Fruit fly (Drosophila melanogaster) whole organism, embryonic: ENCODE results near the gene CG1142.

Source experiments
- Aef1 ChIP-seq: fragments of 200-800 bp; sonication (Bioruptor generic); IDR thresholded peaks from 3 replicates; pipeline ENCODE4 v1.3.6; 2022; ENCODE audit warnings: missing biosample characterization, missing genetic modification characterization
- BEAF-32 ChIP-seq: fragments of 200-800 bp; sonication (Bioruptor generic); optimal IDR thresholded peaks from 3 replicates; lab custom pipeline; 2017; ENCODE audit warnings: missing biosample characterization, missing genetic modification characterization, mild to moderate bottlenecking, moderate library complexity, missing genetic modification reagents
- Blimp-1 ChIP-seq: fragments of 200-800 bp; sonication (Bioruptor generic); optimal IDR thresholded peaks from 3 replicates; lab custom pipeline; 2018; ENCODE audit warnings: missing biosample characterization, missing genetic modification characterization, mild to moderate bottlenecking, moderate library complexity, missing genetic modification reagents
- CG10209 ChIP-seq: fragments of 200-800 bp; sonication (Bioruptor generic); optimal IDR thresholded peaks from 3 replicates; lab custom pipeline; 2017; ENCODE audit warnings: missing biosample characterization, mild to moderate bottlenecking, missing genetic modification characterization, missing genetic modification reagents
- CG11093 ChIP-seq: fragments of 200-800 bp; sonication (Bioruptor generic); IDR thresholded peaks from 3 replicates; pipeline ENCODE4 v1.3.6; 2022; ENCODE audit warnings: missing biosample characterization, missing genetic modification characterization
- CG11456 ChIP-seq: fragments of 200-800 bp; sonication (Bioruptor generic); IDR thresholded peaks from 3 replicates; pipeline ENCODE4 v1.3.6; 2022; ENCODE audit warnings: missing biosample characterization, missing genetic modification characterization
- CG11560 ChIP-seq: fragments of 200-800 bp; sonication (Bioruptor generic); IDR thresholded peaks from 3 replicates; pipeline ENCODE4 v1.3.6; 2022; ENCODE audit warnings: missing biosample characterization, missing genetic modification characterization
- CG11695 ChIP-seq: fragments of 200-800 bp; sonication (Bioruptor generic); IDR thresholded peaks from 3 replicates; pipeline ENCODE4 v1.3.6; 2022; ENCODE audit warnings: missing biosample characterization, missing genetic modification characterization
- CG12299 ChIP-seq: fragments of 200-800 bp; sonication (Bioruptor generic); optimal IDR thresholded peaks from 2 replicates; lab custom pipeline; 2018; ENCODE audit warnings: missing biosample characterization, mild to moderate bottlenecking, missing genetic modification characterization
- CG15696 ChIP-seq: fragments of 200-800 bp; sonication (Bioruptor generic); optimal IDR thresholded peaks from 2 replicates; lab custom pipeline; 2019; ENCODE audit warnings: missing biosample characterization, mild to moderate bottlenecking, missing genetic modification characterization, moderate library complexity
- CG1603 ChIP-seq: fragments of 200-800 bp; sonication (Bioruptor generic); optimal IDR thresholded peaks from 2 replicates; lab custom pipeline; 2019; ENCODE audit warnings: missing biosample characterization, mild to moderate bottlenecking, missing genetic modification characterization, moderate library complexity
- CG17829 ChIP-seq: fragments of 200-800 bp; optimal IDR thresholded peaks from 2 replicates; lab custom pipeline; 2019; ENCODE audit warnings: missing biosample characterization, mild to moderate bottlenecking, missing genetic modification characterization, moderate library complexity
- CG17912 ChIP-seq: fragments of 200-800 bp; sonication (Bioruptor generic); optimal IDR thresholded peaks from 2 replicates; lab custom pipeline; 2018; ENCODE audit warnings: missing biosample characterization, mild to moderate bottlenecking, missing genetic modification characterization
- CG2712 ChIP-seq: fragments of 200-800 bp; optimal IDR thresholded peaks from 3 replicates; lab custom pipeline; 2019; ENCODE audit warnings: missing biosample characterization, mild to moderate bottlenecking, missing genetic modification characterization, moderate library complexity
- CG2889 ChIP-seq: fragments of 200-800 bp; sonication (Bioruptor generic); IDR thresholded peaks from 3 replicates; pipeline ENCODE4 v1.3.6; 2022; ENCODE audit warnings: missing biosample characterization, missing genetic modification characterization
- CG31224 ChIP-seq: fragments of 200-800 bp; sonication (Bioruptor generic); IDR thresholded peaks from 2 replicates; pipeline ENCODE4 v1.3.6; 2022; ENCODE audit warnings: missing biosample characterization, missing genetic modification characterization
- CG32767 ChIP-seq: fragments of 200-800 bp; sonication (Bioruptor generic); IDR thresholded peaks from 2 replicates; pipeline ENCODE4 v1.3.6; 2022; ENCODE audit warnings: missing biosample characterization, missing genetic modification characterization
- CG4424 ChIP-seq: fragments of 200-800 bp; sonication (Bioruptor generic); optimal IDR thresholded peaks from 3 replicates; lab custom pipeline; 2016; ENCODE audit warnings: missing biosample characterization, missing genetic modification characterization
- CG5245 ChIP-seq: fragments of 200-800 bp; sonication (Bioruptor generic); optimal IDR thresholded peaks from 3 replicates; lab custom pipeline; 2016; ENCODE audit warnings: missing biosample characterization, missing genetic modification characterization
- CG7372 ChIP-seq: fragments of 200-800 bp; sonication (Bioruptor generic); IDR thresholded peaks from 2 replicates; pipeline ENCODE4 v1.3.6; 2022; ENCODE audit warnings: missing biosample characterization, missing genetic modification characterization
- CG8765 ChIP-seq: fragments of 200-800 bp; sonication (Bioruptor generic); IDR thresholded peaks from 2 replicates; pipeline ENCODE4 v1.3.6; 2022; ENCODE audit warnings: missing biosample characterization, missing genetic modification characterization
- Dll ChIP-seq: fragments of 200-800 bp; sonication (Bioruptor generic); IDR thresholded peaks from 4 replicates; pipeline ENCODE4 v1.3.6; 2022; ENCODE audit warnings: missing biosample characterization, missing genetic modification characterization; ENCODE audit not compliant: partially characterized antibody
- Hr3 ChIP-seq: fragments of 200-800 bp; sonication (Bioruptor generic); optimal IDR thresholded peaks from 3 replicates; lab custom pipeline; 2016; ENCODE audit warnings: missing biosample characterization, missing genetic modification characterization
- Mad ChIP-seq: fragments of 200-800 bp; sonication (Bioruptor generic); optimal IDR thresholded peaks from 2 replicates; lab custom pipeline; 2016; ENCODE audit warnings: missing biosample characterization, missing genetic modification characterization
- Myb ChIP-seq: fragments of 200-800 bp; sonication (Bioruptor generic); optimal IDR thresholded peaks from 2 replicates; lab custom pipeline; 2016; ENCODE audit warnings: missing biosample characterization, missing genetic modification characterization
- Nf-YB ChIP-seq: fragments of 200-800 bp; sonication (Bioruptor generic); optimal IDR thresholded peaks from 3 replicates; lab custom pipeline; 2019; ENCODE audit warnings: missing biosample characterization, mild to moderate bottlenecking, missing genetic modification characterization, moderate library complexity
- PHDP ChIP-seq: fragments of 200-800 bp; sonication (Bioruptor generic); optimal IDR thresholded peaks from 3 replicates; lab custom pipeline; 2018; ENCODE audit warnings: missing biosample characterization, mild to moderate bottlenecking, missing genetic modification characterization, moderate library complexity
- Side ChIP-seq: fragments of 200-800 bp; sonication (Bioruptor generic); optimal IDR thresholded peaks from 2 replicates; lab custom pipeline; 2016; ENCODE audit warnings: missing biosample characterization, missing genetic modification characterization
- Xrp1 ChIP-seq: fragments of 200-800 bp; sonication (Bioruptor generic); IDR thresholded peaks from 2 replicates; pipeline ENCODE4 v1.3.6; 2022; ENCODE audit warnings: missing biosample characterization, missing genetic modification characterization
- ab ChIP-seq: fragments of 200-800 bp; sonication (Bioruptor generic); optimal IDR thresholded peaks from 2 replicates; lab custom pipeline; 2016; ENCODE audit warnings: missing biosample characterization, missing genetic modification characterization
- bigmax ChIP-seq: fragments of 200-800 bp; sonication (Bioruptor generic); optimal IDR thresholded peaks from 2 replicates; lab custom pipeline; 2018; ENCODE audit warnings: missing biosample characterization, mild to moderate bottlenecking, missing genetic modification characterization
- btn ChIP-seq: fragments of 200-800 bp; sonication (Bioruptor generic); optimal IDR thresholded peaks from 2 replicates; lab custom pipeline; 2016; ENCODE audit warnings: missing biosample characterization, missing genetic modification characterization
- da ChIP-seq: fragments of 200-800 bp; sonication (Bioruptor generic); optimal IDR thresholded peaks from 2 replicates; lab custom pipeline; 2016; ENCODE audit warnings: missing biosample characterization, missing genetic modification characterization
- dmrt99B ChIP-seq: fragments of 200-800 bp; sonication (Bioruptor generic); optimal IDR thresholded peaks from 2 replicates; lab custom pipeline; 2018; ENCODE audit warnings: missing biosample characterization, mild to moderate bottlenecking, missing genetic modification characterization, moderate library complexity
- ems ChIP-seq: fragments of 200-800 bp; sonication (Bioruptor generic); optimal IDR thresholded peaks from 3 replicates; lab custom pipeline; 2016; ENCODE audit warnings: missing biosample characterization, missing genetic modification characterization
- ewg ChIP-seq: fragments of 200-800 bp; sonication (Bioruptor generic); optimal IDR thresholded peaks from 3 replicates; lab custom pipeline; 2017; ENCODE audit warnings: mild to moderate bottlenecking, missing biosample characterization, missing genetic modification reagents, missing genetic modification characterization
- gcm ChIP-seq: fragments of 200-800 bp; sonication (Bioruptor generic); optimal IDR thresholded peaks from 2 replicates; lab custom pipeline; 2019; ENCODE audit warnings: missing biosample characterization, mild to moderate bottlenecking, missing genetic modification characterization, moderate library complexity
- klu ChIP-seq: fragments of 200-800 bp; sonication (Bioruptor generic); IDR thresholded peaks from 2 replicates; pipeline ENCODE4 v1.3.6; 2022; ENCODE audit warnings: missing biosample characterization, missing genetic modification characterization
- kni ChIP-seq: fragments of 200-800 bp; sonication (Bioruptor generic); optimal IDR thresholded peaks from 3 replicates; lab custom pipeline; 2017; ENCODE audit warnings: mild to moderate bottlenecking, missing biosample characterization, missing genetic modification reagents, missing genetic modification characterization
- lbe ChIP-seq: fragments of 200-800 bp; sonication (Bioruptor generic); optimal IDR thresholded peaks from 2 replicates; lab custom pipeline; 2016; ENCODE audit warnings: missing biosample characterization, mild to moderate bottlenecking, missing genetic modification characterization
- pan ChIP-seq, 4 experiments: fragments of >200 bp in 3 of 4; fragments of 200-800 bp in 1 of 4; sonication (Bioruptor generic) in 1 of 4; optimal IDR thresholded peaks in 3 of 4; IDR thresholded peaks in 1 of 4; 2 replicates each; pipeline versions ENCODE4 v1.3.6 to Lab custom; 2017 to 2022; ENCODE audit warnings: missing biosample characterization in 2 of 4, missing genetic modification characterization in 2 of 4, mixed read lengths in 1 of 4
- prd ChIP-seq, 3 experiments: fragments of >200 bp in 2 of 3; fragments of 200-800 bp in 1 of 3; sonication (Bioruptor generic) in 1 of 3; optimal IDR thresholded peaks in 2 of 3; IDR thresholded peaks in 1 of 3; 2 replicates in 2 of 3; 3 replicates in 1 of 3; pipeline versions ENCODE4 v1.3.6 to Lab custom; 2017 to 2022; ENCODE audit warnings: missing biosample characterization in 1 of 3, missing genetic modification characterization in 1 of 3
- psq ChIP-seq: fragments of 200-800 bp; sonication (Bioruptor generic); optimal IDR thresholded peaks from 2 replicates; lab custom pipeline; 2017; ENCODE audit warnings: missing biosample characterization, missing genetic modification characterization
- scrt ChIP-seq: fragments of 200-800 bp; sonication (Bioruptor generic); optimal IDR thresholded peaks from 2 replicates; lab custom pipeline; 2018; ENCODE audit warnings: missing biosample characterization, mild to moderate bottlenecking, missing genetic modification characterization, moderate library complexity
- tap ChIP-seq: fragments of 200-800 bp; optimal IDR thresholded peaks from 3 replicates; lab custom pipeline; 2019; ENCODE audit warnings: missing biosample characterization, mild to moderate bottlenecking, missing genetic modification characterization, moderate library complexity
- zen ChIP-seq: fragments of 200-800 bp; sonication (Bioruptor generic); optimal IDR thresholded peaks from 3 replicates; lab custom pipeline; 2018; ENCODE audit warnings: missing biosample characterization, mild to moderate bottlenecking, missing genetic modification characterization, moderate library complexity
- zfh1 ChIP-seq: fragments of 200-800 bp; sonication (Bioruptor generic); IDR thresholded peaks from 3 replicates; pipeline ENCODE4 v1.3.6; 2022; ENCODE audit warnings: missing biosample characterization, missing genetic modification characterization
- zfh2 ChIP-seq: fragments of 200-800 bp; sonication (Bioruptor generic); optimal IDR thresholded peaks from 2 replicates; lab custom pipeline; 2016; ENCODE audit warnings: missing biosample characterization, missing genetic modification characterization

CG1142 gene

dm6 chr3R:7474616-7475120 lies 1.1 kb upstream of the CG1142 start (continued):
- TF ChIP-seq zen (tag; lab: Kevin White, UChicago) (no peak), CG11456 (GFP tag; lab: Robert Waterston, UW) (peak; percentile 75), Hr3 (GFP tag; lab: Kevin White, UChicago) (no peak), btn (GFP tag; lab: Kevin White, UChicago) (peak; percentile 55), lbe (no peak), bigmax (GFP tag; lab: Kevin White, UChicago) (peak; percentile 85), Dll (GFP tag; lab: Robert Waterston, UW) (peak; percentile 76), CG1603 (peak; percentile 54), Mad (GFP tag; lab: Kevin White, UChicago) (peak; percentile 26), Myb (GFP tag; lab: Kevin White, UChicago) (no peak), kni (peak; percentile 100), Xrp1 (GFP tag; lab: Robert Waterston, UW) (peak; percentile 60), BEAF-32 (GFP tag; lab: Kevin White, UChicago) (no peak), Side (peak; percentile 67), CG2889 (GFP tag; lab: Robert Waterston, UW) (0 out of 3 replicates have a peak, but pooled peaks have one; percentile 41), pan (optimal IDR thresholded peaks at IDR 0.05; lab: Kevin White, UChicago) (no peak), pan (GFP tag; optimal IDR thresholded peaks at IDR 0.05 in 1 of 2, IDR thresholded peaks at IDR 0.05 in 1 of 2) (peak in 1 of 2 experiments; percentile 55), CG2712 (tag; lab: Kevin White, UChicago) (peak; percentile 62), zfh2 (GFP tag; lab: Kevin White, UChicago) (no peak), zfh1 (GFP tag; lab: Robert Waterston, UW) (peak; percentile 68; the same call in 1 of the 3 replicates), CG7372 (GFP tag; lab: Robert Waterston, UW) (0 out of 2 replicates have a peak, but pooled peaks have one; percentile 5), Blimp-1 (GFP tag; lab: Kevin White, UChicago) (peak; percentile 43), gcm (GFP tag; lab: Kevin White, UChicago) (peak; percentile 24), psq (no peak), ems (GFP tag; lab: Kevin White, UChicago) (peak; percentile 56), scrt (GFP tag; lab: Kevin White, UChicago) (peak; percentile 14), CG8765 (GFP tag; lab: Robert Waterston, UW) (peak; percentile 50), CG11560 (no peak), tap (tag; lab: Kevin White, UChicago) (peak; percentile 65), Nf-YB (GFP tag; lab: Kevin White, UChicago) (peak; percentile 38), CG17912 (peak; percentile 98), CG15696 (tag; lab: Kevin White, UChicago) (peak; percentile 49), CG11695 (GFP tag; lab: Robert Waterston, UW) (peak; percentile 47; the same call in 2 of the 3 replicates), da (GFP tag; lab: Kevin White, UChicago) (peak; percentile 46), CG10209 (GFP tag; lab: Kevin White, UChicago) (peak; percentile 55), CG17829 (tag; lab: Kevin White, UChicago) (peak; percentile 69), prd (optimal IDR thresholded peaks at IDR 0.05; lab: Kevin White, UChicago) (no peak), prd (GFP tag; IDR thresholded peaks at IDR 0.05; lab: Robert Waterston, UW) (peak; percentile 62; the same call in 2 of the 3 replicates), CG31224 (GFP tag; lab: Robert Waterston, UW) (peak; percentile 24; the same call in 1 of the 2 replicates), PHDP (tag; lab: Kevin White, UChicago) (peak; percentile 66), dmrt99B (tag; lab: Kevin White, UChicago) (peak; percentile 48), CG5245 (GFP tag; lab: Kevin White, UChicago) (peak; percentile 39), CG12299 (tag; lab: Kevin White, UChicago) (peak; percentile 68), Aef1 (GFP tag; lab: Robert Waterston, UW) (0 out of 3 replicates have a peak, but pooled peaks have one; percentile 10), CG4424 (peak; percentile 16), ewg (GFP tag; lab: Kevin White, UChicago) (peak; percentile 7), CG11093 (GFP tag; lab: Robert Waterston, UW) (peak; percentile 36; the same call in 1 of the 3 replicates), CG32767 (GFP tag; lab: Robert Waterston, UW) (peak; percentile 19; the same call in 1 of the 2 replicates), klu (GFP tag; lab: Robert Waterston, UW) (peak; percentile 63; the same call in 1 of the 2 replicates), ab (GFP tag; lab: Kevin White, UChicago) (no peak)
